Fruit fly (Drosophila melanogaster): ENCODE data around the gene Dys.
A peak's percentile ranks its signal among the peaks of the same experiment; 100 is the strongest.

dm6 chr3R:19492400-19492799, 31.5 kb downstream of the Dys start:
- TF ChIP-seq rn (GFP tag; IDR thresholded peaks at IDR 0.05) (no peak), EcR (GFP tag; optimal IDR thresholded peaks at IDR 0.05) (no peak), CG8159 (tag; optimal IDR thresholded peaks at IDR 0.05) (peak; percentile 59), Pif1A (GFP tag; optimal IDR thresholded peaks at IDR 0.05) (no peak), D1 (tag; optimal IDR thresholded peaks at IDR 0.05) (no peak), CG8301 (tag; optimal IDR thresholded peaks at IDR 0.05) (no peak), Snoo (tag; optimal IDR thresholded peaks at IDR 0.05) (no peak), Ets98B (GFP tag; IDR thresholded peaks at IDR 0.05) (no peak), Pif1B (GFP tag; optimal IDR thresholded peaks at IDR 0.05) (no peak), CG4496 (GFP tag; IDR thresholded peaks at IDR 0.05) (no peak), gl (tag; optimal IDR thresholded peaks at IDR 0.05) (no peak), CG9948 (tag; optimal IDR thresholded peaks at IDR 0.05) (peak; percentile 26), fd96Ca (GFP tag; IDR thresholded peaks at IDR 0.05) (no peak)

Measured in whole organism, pupa.